1 fruit fly cellular context compared by ENCODE assay signal in genomic region chr3R:26005978-26006934, dm6.
TF ChIP-seq lines count a peak whose summit lies in the region.

No protein-coding gene starts in this region.

TF ChIP-seq in whole organism, embryonic, 481 proteins besides CTCF, POLR2A, EP300 and RAD21 (continued from another document and continues in another):
- TF ChIP-seq ftz-f1 (GFP tag; optimal IDR thresholded peaks at IDR 0.05; lab: Kevin White, UChicago) (no peak), CG17568 (GFP tag; optimal IDR thresholded peaks at IDR 0.05; lab: Kevin White, UChicago) (no peak), Atf-2 (GFP tag; optimal IDR thresholded peaks at IDR 0.05; lab: Kevin White, UChicago) (no peak), CG11093 (GFP tag; IDR thresholded peaks at IDR 0.05; lab: Robert Waterston, UW) (no peak), CG1792 (GFP tag; optimal IDR thresholded peaks at IDR 0.05; lab: Kevin White, UChicago) (no peak), CG7372 (GFP tag; IDR thresholded peaks at IDR 0.05; lab: Robert Waterston, UW) (no peak), pb (GFP tag; optimal IDR thresholded peaks at IDR 0.05; lab: Kevin White, UChicago) (no peak), Deaf1 (tag; optimal IDR thresholded peaks at IDR 0.05; lab: Kevin White, UChicago) (peak; percentile 89), Ravus (GFP tag; IDR thresholded peaks at IDR 0.05; lab: Robert Waterston, UW) (no peak), dysf (GFP tag; IDR thresholded peaks at IDR 0.05; lab: Robert Waterston, UW) (no peak), CG13123 (GFP tag; optimal IDR thresholded peaks at IDR 0.05; lab: Kevin White, UChicago) (peak; percentile 25), kay (GFP tag; optimal IDR thresholded peaks at IDR 0.05; lab: Kevin White, UChicago) (peak; percentile 48), CG16813 (GFP tag; IDR thresholded peaks at IDR 0.05; lab: Robert Waterston, UW; ENCODE audit: partially characterized antibody) (no peak), BtbVII (GFP tag; optimal IDR thresholded peaks at IDR 0.05; lab: Kevin White, UChicago) (no peak), danr (GFP tag; IDR thresholded peaks at IDR 0.05; lab: Robert Waterston, UW) (no peak), yki (optimal IDR thresholded peaks at IDR 0.05; lab: Kevin White, UChicago) (no peak), en (GFP tag; optimal IDR thresholded peaks at IDR 0.05; lab: Kevin White, UChicago) (no peak), eyg (GFP tag; optimal IDR thresholded peaks at IDR 0.05; lab: Kevin White, UChicago) (no peak), CG3407 (GFP tag; optimal IDR thresholded peaks at IDR 0.05; lab: Kevin White, UChicago) (peak; percentile 8), YL-1 (GFP tag; optimal IDR thresholded peaks at IDR 0.05; lab: Kevin White, UChicago) (no peak), grn (GFP tag; optimal IDR thresholded peaks at IDR 0.05; lab: Kevin White, UChicago) (peak; percentile 39), CG14710 (tag; optimal IDR thresholded peaks at IDR 0.05; lab: Kevin White, UChicago) (peak; percentile 11), tna (GFP tag; IDR thresholded peaks at IDR 0.05; lab: Robert Waterston, UW; ENCODE audit: partially characterized antibody) (0 out of 2 replicates have a peak, but pooled peaks have one; percentile 23), stc (GFP tag; IDR thresholded peaks at IDR 0.05; lab: Robert Waterston, UW) (no peak), cas (GFP tag; IDR thresholded peaks at IDR 0.05; lab: Robert Waterston, UW) (no peak), Bdp1 (GFP tag; optimal IDR thresholded peaks at IDR 0.05; lab: Kevin White, UChicago) (no peak), ato (GFP tag; IDR thresholded peaks at IDR 0.05; lab: Robert Waterston, UW; ENCODE audit: partially characterized antibody) (no peak), pho (GFP tag; optimal IDR thresholded peaks at IDR 0.05; lab: Kevin White, UChicago) (no peak), lola (GFP tag; optimal IDR thresholded peaks at IDR 0.05; lab: Kevin White, UChicago) (no peak), HLH4C (GFP tag; IDR thresholded peaks at IDR 0.05; lab: Robert Waterston, UW; ENCODE audit: partially characterized antibody) (peak; percentile 30; the same call in 1 of the 3 replicates), crol (GFP tag; IDR thresholded peaks at IDR 0.05; lab: Robert Waterston, UW) (peak; percentile 87), luna (GFP tag; optimal IDR thresholded peaks at IDR 0.05; lab: Kevin White, UChicago) (no peak), E2f1 (GFP tag; IDR thresholded peaks at IDR 0.05; lab: Robert Waterston, UW) (no peak; the same call in 1 of the 2 replicates), ash1 (GFP tag; optimal IDR thresholded peaks at IDR 0.05; lab: Kevin White, UChicago) (no peak), Nf-YA (GFP tag; IDR thresholded peaks at IDR 0.05; lab: Robert Waterston, UW) (no peak), CG30403 (GFP tag; optimal IDR thresholded peaks at IDR 0.05; lab: Kevin White, UChicago) (no peak), wek (GFP tag; optimal IDR thresholded peaks at IDR 0.05; lab: Kevin White, UChicago) (no peak), sug (tag; optimal IDR thresholded peaks at IDR 0.05; lab: Kevin White, UChicago) (peak; percentile 76), CG33213 (GFP tag; optimal IDR thresholded peaks at IDR 0.05; lab: Kevin White, UChicago) (no peak), Fer1 (GFP tag; optimal IDR thresholded peaks at IDR 0.05; lab: Kevin White, UChicago) (no peak), pum (GFP tag; optimal IDR thresholded peaks at IDR 0.05; lab: Kevin White, UChicago) (no peak), tup (GFP tag; optimal IDR thresholded peaks at IDR 0.05; lab: Kevin White, UChicago) (no peak), jumu (GFP tag; optimal IDR thresholded peaks at IDR 0.05; lab: Kevin White, UChicago) (no peak), scrt (GFP tag; optimal IDR thresholded peaks at IDR 0.05; lab: Kevin White, UChicago) (no peak), CG2875 (GFP tag; optimal IDR thresholded peaks at IDR 0.05; lab: Kevin White, UChicago) (no peak), toy (GFP tag; IDR thresholded peaks at IDR 0.05; lab: Robert Waterston, UW) (no peak), CG14965 (GFP tag; optimal IDR thresholded peaks at IDR 0.05; lab: Kevin White, UChicago; ENCODE audit: borderline replicate concordance) (no peak), kah (GFP tag; optimal IDR thresholded peaks at IDR 0.05; lab: Kevin White, UChicago) (peak; percentile 75), Adf1 (GFP tag; IDR thresholded peaks at IDR 0.05; lab: Robert Waterston, UW) (peak; percentile 83), CG12744 (GFP tag; optimal IDR thresholded peaks at IDR 0.05; lab: Kevin White, UChicago) (no peak), Dek (tag; optimal IDR thresholded peaks at IDR 0.05; lab: Kevin White, UChicago) (no peak), CG34224 (GFP tag; IDR thresholded peaks at IDR 0.05; lab: Robert Waterston, UW; ENCODE audit: partially characterized antibody) (no peak), gsb (GFP tag; IDR thresholded peaks at IDR 0.05; lab: Robert Waterston, UW) (no peak), chinmo (GFP tag; IDR thresholded peaks at IDR 0.05; lab: Robert Waterston, UW; ENCODE audit: partially characterized antibody) (peak; percentile 97), Trl (optimal IDR thresholded peaks at IDR 0.05; lab: Kevin White, UChicago) (peak; percentile 10 to 36), Trl (GFP tag; optimal IDR thresholded peaks at IDR 0.05; lab: Kevin White, UChicago) (no peak), mirr (GFP tag; optimal IDR thresholded peaks at IDR 0.05; lab: Kevin White, UChicago) (peak; percentile 55), CG6654 (GFP tag; optimal IDR thresholded peaks at IDR 0.05; lab: Kevin White, UChicago) (no peak), Spps (tag; optimal IDR thresholded peaks at IDR 0.05; lab: Kevin White, UChicago) (peak; percentile 2), CG7839 (tag; optimal IDR thresholded peaks at IDR 0.05; lab: Kevin White, UChicago) (no peak), zen2 (GFP tag; IDR thresholded peaks at IDR 0.05; lab: Robert Waterston, UW; ENCODE audit: partially characterized antibody) (no peak; the same call in 2 of the 3 replicates), Elba2 (GFP tag; optimal IDR thresholded peaks at IDR 0.05; lab: Kevin White, UChicago) (no peak), CG5180 (GFP tag; optimal IDR thresholded peaks at IDR 0.05; lab: Kevin White, UChicago) (peak; percentile 81), Asciz (GFP tag; optimal IDR thresholded peaks at IDR 0.05; lab: Kevin White, UChicago) (no peak), Vsx1 (GFP tag; optimal IDR thresholded peaks at IDR 0.05; lab: Kevin White, UChicago) (peak; percentile 25), CG6854 (GFP tag; optimal IDR thresholded peaks at IDR 0.05; lab: Kevin White, UChicago) (no peak), hb (GFP tag; IDR thresholded peaks at IDR 0.05; lab: Robert Waterston, UW; ENCODE audit: partially characterized antibody) (no peak), HLH54F (GFP tag; optimal IDR thresholded peaks at IDR 0.05; lab: Kevin White, UChicago) (no peak), CG8089 (GFP tag; optimal IDR thresholded peaks at IDR 0.05; lab: Kevin White, UChicago) (no peak), otp (GFP tag; IDR thresholded peaks at IDR 0.05; lab: Robert Waterston, UW) (peak; percentile 56; the same call in 1 of the 3 replicates), Ptx1 (GFP tag; IDR thresholded peaks at IDR 0.05; lab: Robert Waterston, UW) (no peak), PHDP (tag; optimal IDR thresholded peaks at IDR 0.05; lab: Kevin White, UChicago) (no peak), fd64A (GFP tag; optimal IDR thresholded peaks at IDR 0.05; lab: Kevin White, UChicago) (no peak), CG17385 (GFP tag; optimal IDR thresholded peaks at IDR 0.05; lab: Kevin White, UChicago) (peak; percentile 33), fru (optimal IDR thresholded peaks at IDR 0.05; lab: Kevin White, UChicago) (no peak), CG1529 (GFP tag; optimal IDR thresholded peaks at IDR 0.05; lab: Kevin White, UChicago) (no peak), hkb (optimal IDR thresholded peaks at IDR 0.05; lab: Kevin White, UChicago) (no peak), hkb (GFP tag; IDR thresholded peaks at IDR 0.05; lab: Robert Waterston, UW) (peak; percentile 48; the same call in 1 of the 2 replicates), ab (GFP tag; optimal IDR thresholded peaks at IDR 0.05; lab: Kevin White, UChicago) (no peak), CG10147 (GFP tag; optimal IDR thresholded peaks at IDR 0.05; lab: Kevin White, UChicago) (no peak), D19A (tag; optimal IDR thresholded peaks at IDR 0.05; lab: Kevin White, UChicago) (peak; percentile 19), pnt (GFP tag; optimal IDR thresholded peaks at IDR 0.05; lab: Kevin White, UChicago) (no peak), CG34422 (GFP tag; IDR thresholded peaks at IDR 0.05; lab: Robert Waterston, UW) (0 out of 3 replicates have a peak, but pooled peaks have one; percentile 25), CG6254 (GFP tag; optimal IDR thresholded peaks at IDR 0.05; lab: Kevin White, UChicago) (no peak), pzg (GFP tag; optimal IDR thresholded peaks at IDR 0.05; lab: Kevin White, UChicago) (no peak), Hr3 (GFP tag; optimal IDR thresholded peaks at IDR 0.05; lab: Kevin White, UChicago) (no peak), CG8290 (GFP tag; optimal IDR thresholded peaks at IDR 0.05; lab: Kevin White, UChicago) (peak; percentile 19), CG8290 (tag; optimal IDR thresholded peaks at IDR 0.05; lab: Kevin White, UChicago) (no peak), slbo (GFP tag; IDR thresholded peaks at IDR 0.05; lab: Robert Waterston, UW) (no peak), Awh (GFP tag; IDR thresholded peaks at IDR 0.05; lab: Robert Waterston, UW) (peak; percentile 13; the same call in 1 of the 2 replicates), peb (GFP tag; IDR thresholded peaks at IDR 0.05; lab: Robert Waterston, UW) (no peak), ap (GFP tag; IDR thresholded peaks at IDR 0.05; lab: Robert Waterston, UW) (0 out of 2 replicates have a peak, but pooled peaks have one; percentile 13), CG9797 (GFP tag; optimal IDR thresholded peaks at IDR 0.05; lab: Kevin White, UChicago) (no peak), Stat92E (GFP tag; optimal IDR thresholded peaks at IDR 0.05; lab: Kevin White, UChicago) (peak in 1 of 3 experiments; percentile 55), trem (tag; optimal IDR thresholded peaks at IDR 0.05; lab: Kevin White, UChicago) (peak; percentile 28), corto (GFP tag; optimal IDR thresholded peaks at IDR 0.05; lab: Kevin White, UChicago) (peak; percentile 23), CoRest (tag; optimal IDR thresholded peaks at IDR 0.05; lab: Kevin White, UChicago) (no peak), CG15073 (GFP tag; optimal IDR thresholded peaks at IDR 0.05; lab: Kevin White, UChicago) (no peak), HmgD (GFP tag; optimal IDR thresholded peaks at IDR 0.05; lab: Kevin White, UChicago) (no peak), chif (GFP tag; optimal IDR thresholded peaks at IDR 0.05; lab: Kevin White, UChicago) (peak in 1 of 2 experiments; percentile 35), ems (GFP tag; optimal IDR thresholded peaks at IDR 0.05; lab: Kevin White, UChicago) (no peak), btn (GFP tag; optimal IDR thresholded peaks at IDR 0.05; lab: Kevin White, UChicago) (peak; percentile 14), CG8359 (GFP tag; optimal IDR thresholded peaks at IDR 0.05; lab: Kevin White, UChicago; ENCODE audit: borderline replicate concordance) (no peak), NfI (GFP tag; optimal IDR thresholded peaks at IDR 0.05; lab: Kevin White, UChicago) (no peak), CG16863 (GFP tag; optimal IDR thresholded peaks at IDR 0.05; lab: Kevin White, UChicago) (no peak), CG12219 (GFP tag; optimal IDR thresholded peaks at IDR 0.05; lab: Kevin White, UChicago) (no peak), HLHmδ (GFP tag; optimal IDR thresholded peaks at IDR 0.05; lab: Kevin White, UChicago) (peak; percentile 100), Fer3 (tag; optimal IDR thresholded peaks at IDR 0.05; lab: Kevin White, UChicago) (no peak), CG31365 (tag; optimal IDR thresholded peaks at IDR 0.05; lab: Kevin White, UChicago) (no peak), CG6813 (GFP tag; optimal IDR thresholded peaks at IDR 0.05; lab: Kevin White, UChicago) (no peak), Hmx (GFP tag; optimal IDR thresholded peaks at IDR 0.05; lab: Kevin White, UChicago) (no peak), bsh (GFP tag; optimal IDR thresholded peaks at IDR 0.05; lab: Kevin White, UChicago) (peak; percentile 3 to 22), psq (GFP tag; optimal IDR thresholded peaks at IDR 0.05; lab: Kevin White, UChicago) (no peak), HHEX (GFP tag; optimal IDR thresholded peaks at IDR 0.05; lab: Kevin White, UChicago) (no peak), ase (GFP tag; IDR thresholded peaks at IDR 0.05; lab: Robert Waterston, UW) (no peak), CG6765 (GFP tag; optimal IDR thresholded peaks at IDR 0.05; lab: Kevin White, UChicago) (no peak), oc (tag; optimal IDR thresholded peaks at IDR 0.05; lab: Kevin White, UChicago) (peak; percentile 86), H15 (GFP tag; IDR thresholded peaks at IDR 0.05; lab: Robert Waterston, UW) (no peak), Lim3 (GFP tag; IDR thresholded peaks at IDR 0.05; lab: Robert Waterston, UW) (no peak), CG11695 (GFP tag; IDR thresholded peaks at IDR 0.05; lab: Robert Waterston, UW) (no peak), Ets97D (GFP tag; optimal IDR thresholded peaks at IDR 0.05; lab: Kevin White, UChicago) (no peak), p53 (GFP tag; optimal IDR thresholded peaks at IDR 0.05; lab: Kevin White, UChicago) (peak; percentile 72), CG3726 (GFP tag; IDR thresholded peaks at IDR 0.05; lab: Robert Waterston, UW) (no peak), C15 (GFP tag; IDR thresholded peaks at IDR 0.05; lab: Robert Waterston, UW) (no peak), sc (optimal IDR thresholded peaks at IDR 0.05; lab: Kevin White, UChicago) (no peak), sc (GFP tag; optimal IDR thresholded peaks at IDR 0.05; lab: Kevin White, UChicago) (no peak), CG17912 (GFP tag; optimal IDR thresholded peaks at IDR 0.05; lab: Kevin White, UChicago) (no peak), CG9876 (GFP tag; optimal IDR thresholded peaks at IDR 0.05; lab: Kevin White, UChicago) (no peak), CG8765 (GFP tag; IDR thresholded peaks at IDR 0.05; lab: Robert Waterston, UW) (no peak), Ssrp (tag; optimal IDR thresholded peaks at IDR 0.05; lab: Kevin White, UChicago) (no peak), chm (GFP tag; IDR thresholded peaks at IDR 0.05; lab: Robert Waterston, UW) (no peak), CG10654 (GFP tag; optimal IDR thresholded peaks at IDR 0.05; lab: Kevin White, UChicago) (no peak), CG17186 (GFP tag; optimal IDR thresholded peaks at IDR 0.05; lab: Kevin White, UChicago) (no peak), Taf1 (GFP tag; IDR thresholded peaks at IDR 0.05; lab: Robert Waterston, UW) (no peak), Mrtf (GFP tag; IDR thresholded peaks at IDR 0.05; lab: Robert Waterston, UW) (no peak), CG11456 (GFP tag; IDR thresholded peaks at IDR 0.05; lab: Robert Waterston, UW) (no peak)
